Worm (Caenorhabditis elegans) whole organism, late embryonic: ENCODE results near the gene D1086.3.

Experiments
- ama-1 ChIP-seq: fragments of 150-350 bp; optimal IDR thresholded peaks from 2 replicates; lab custom pipeline; 2014
- ceh-14 ChIP-seq: sonication (generic microtip); optimal IDR thresholded peaks from 2 replicates; lab custom pipeline; 2016; ENCODE audit warnings: missing genotype, missing genetic modification characterization, missing compliant biosample characterization
- ceh-2 ChIP-seq: sonication (generic microtip); optimal IDR thresholded peaks from 2 replicates; lab custom pipeline; 2016; ENCODE audit warnings: missing genotype, missing genetic modification characterization, missing compliant biosample characterization
- ceh-48 ChIP-seq: sonication (generic microtip); optimal IDR thresholded peaks from 2 replicates; lab custom pipeline; 2016; ENCODE audit warnings: missing genetic modification characterization, inconsistent platforms, missing compliant biosample characterization
- nhr-11 ChIP-seq: fragments of 150-350 bp; optimal IDR thresholded peaks from 2 replicates; lab custom pipeline; 2014; ENCODE audit warnings: missing biosample characterization, missing genetic modification characterization
- pqm-1 ChIP-seq: sonication (generic microtip); optimal IDR thresholded peaks from 2 replicates; lab custom pipeline; 2016; ENCODE audit warnings: missing genetic modification characterization, missing compliant biosample characterization
- syd-9 ChIP-seq: sonication (generic microtip); optimal IDR thresholded peaks from 2 replicates; lab custom pipeline; 2016; ENCODE audit warnings: mild to moderate bottlenecking, missing genetic modification characterization, moderate library complexity, missing compliant biosample characterization
- tbx-7 ChIP-seq: sonication (generic microtip); optimal IDR thresholded peaks from 2 replicates; lab custom pipeline; 2016; ENCODE audit warnings: missing genotype, missing genetic modification characterization, missing compliant biosample characterization
- unc-86 ChIP-seq: sonication (generic microtip); optimal IDR thresholded peaks from 2 replicates; lab custom pipeline; 2016; ENCODE audit warnings: missing genetic modification characterization, missing compliant biosample characterization
- ztf-16 ChIP-seq: sonication (generic microtip); optimal IDR thresholded peaks from 2 replicates; lab custom pipeline; 2017; ENCODE audit warnings: missing genetic modification characterization, missing compliant biosample characterization

- TF ChIP-seq nhr-11 (tag; lab: Kevin White, UChicago) (no peak), ceh-14 (tag; lab: Kevin White, UChicago) (no peak), ceh-48 (tag; lab: Kevin White, UChicago) (no peak), tbx-7 (no peak), unc-86 (no peak), pqm-1 (no peak), ama-1 (lab: Kevin White, UChicago) (no peak), syd-9 (no peak), ceh-2 (tag; lab: Kevin White, UChicago) (no peak), ztf-16 (no peak)
Measured at ce11 chrV:14127834-14128233, 35.2 kb downstream of the D1086.3 start.
